Fruit fly (Drosophila melanogaster): ENCODE results near the gene Gr22f.

The Gr22f gene

dm6 chr2L:1733155-1733813, 23.0 kb downstream of the Gr22f start:
- TF ChIP-seq toe (GFP tag; optimal IDR thresholded peaks at IDR 0.05) = no peak
- TF ChIP-seq Clk (GFP tag; optimal IDR thresholded peaks at IDR 0.05) = no peak
- TF ChIP-seq Mnt (GFP tag; optimal IDR thresholded peaks at IDR 0.05) = no peak
- TF ChIP-seq ovo (GFP tag; optimal IDR thresholded peaks at IDR 0.05) = no peak
- no peak for TF ChIP-seq cic (GFP tag; optimal IDR thresholded peaks at IDR 0.05)
- TF ChIP-seq Hr96 (GFP tag; optimal IDR thresholded peaks at IDR 0.05) = no peak
- TF ChIP-seq pad (GFP tag; optimal IDR thresholded peaks at IDR 0.05) = no peak
- no peak for TF ChIP-seq tj (GFP tag; optimal IDR thresholded peaks at IDR 0.05)
- TF ChIP-seq CG12768 (GFP tag; optimal IDR thresholded peaks at IDR 0.05) = no peak
- TF ChIP-seq bab1 (GFP tag; optimal IDR thresholded peaks at IDR 0.05) = no peak
- TF ChIP-seq CG1620 (GFP tag; optimal IDR thresholded peaks at IDR 0.05) = no peak
- TF ChIP-seq Crg-1 (GFP tag; optimal IDR thresholded peaks at IDR 0.05) = no peak
- no peak for TF ChIP-seq CG14711 (tag; optimal IDR thresholded peaks at IDR 0.05)
- TF ChIP-seq kay (GFP tag; ENCODE audit: borderline replicate concordance) = no peak
- TF ChIP-seq CG7045 (GFP tag; optimal IDR thresholded peaks at IDR 0.05) = no peak

dm6 chr2L:1732189-1732588, 24.1 kb downstream of the Gr22f start, which contains the start of the genes CG17652 and CG17646:
CG17652 (minus strand) TSS chr2L:1732356.
CG17646 (plus strand) TSS chr2L:1732524.
- TF ChIP-seq CG33017 (tag; optimal IDR thresholded peaks at IDR 0.05) (peak; percentile 68), CG1620 (GFP tag; optimal IDR thresholded peaks at IDR 0.05) (no peak), cnc (optimal IDR thresholded peaks at IDR 0.05) (no peak), Hr96 (GFP tag; optimal IDR thresholded peaks at IDR 0.05) (no peak), ovo (GFP tag; optimal IDR thresholded peaks at IDR 0.05) (no peak), cic (GFP tag; optimal IDR thresholded peaks at IDR 0.05) (peak; percentile 18), kay (GFP tag; ENCODE audit: borderline replicate concordance) (no peak), Mnt (GFP tag; optimal IDR thresholded peaks at IDR 0.05) (peak; percentile 80), CG5204 (GFP tag; optimal IDR thresholded peaks at IDR 0.05) (no peak), bab1 (GFP tag; optimal IDR thresholded peaks at IDR 0.05) (no peak), CG7101 (tag; optimal IDR thresholded peaks at IDR 0.05) (peak; percentile 49), Crg-1 (GFP tag; optimal IDR thresholded peaks at IDR 0.05) (peak; percentile 69), CG14711 (tag; optimal IDR thresholded peaks at IDR 0.05) (peak; percentile 48), pad (GFP tag; optimal IDR thresholded peaks at IDR 0.05) (peak; percentile 17)

- TF ChIP-seq cic (GFP tag; optimal IDR thresholded peaks at IDR 0.05) (peak; percentile 89), Hr96 (GFP tag; optimal IDR thresholded peaks at IDR 0.05) (no peak), CG33017 (tag; optimal IDR thresholded peaks at IDR 0.05) (peak; percentile 64), Crg-1 (GFP tag; optimal IDR thresholded peaks at IDR 0.05) (no peak), CG7101 (tag; optimal IDR thresholded peaks at IDR 0.05) (peak; percentile 5), CG7045 (GFP tag; optimal IDR thresholded peaks at IDR 0.05) (peak; percentile 43), Mnt (GFP tag; optimal IDR thresholded peaks at IDR 0.05) (peak; percentile 58), CG11617 (GFP tag; optimal IDR thresholded peaks at IDR 0.05) (peak; percentile 53)
Observed at dm6 chr2L:1730914-1731313, 25.3 kb downstream of the Gr22f start.

- TF ChIP-seq pad (GFP tag; optimal IDR thresholded peaks at IDR 0.05) (peak; percentile 23), CG5204 (GFP tag; optimal IDR thresholded peaks at IDR 0.05) (peak; percentile 77), cnc (optimal IDR thresholded peaks at IDR 0.05) (no peak), CG7101 (tag; optimal IDR thresholded peaks at IDR 0.05) (peak; percentile 81), Hr96 (GFP tag; optimal IDR thresholded peaks at IDR 0.05) (peak; percentile 59), CG14711 (tag; optimal IDR thresholded peaks at IDR 0.05) (peak; percentile 30), cic (GFP tag; optimal IDR thresholded peaks at IDR 0.05) (peak; percentile 52), CG11617 (GFP tag; optimal IDR thresholded peaks at IDR 0.05) (peak; percentile 72), CG1620 (GFP tag; optimal IDR thresholded peaks at IDR 0.05) (peak; percentile 81), CG33017 (tag; optimal IDR thresholded peaks at IDR 0.05) (peak; percentile 74), tj (GFP tag; optimal IDR thresholded peaks at IDR 0.05) (peak; percentile 35), Crg-1 (GFP tag; optimal IDR thresholded peaks at IDR 0.05) (peak; percentile 83), kay (GFP tag; ENCODE audit: borderline replicate concordance) (no peak), Clk (GFP tag; optimal IDR thresholded peaks at IDR 0.05) (peak; percentile 34), bab1 (GFP tag; optimal IDR thresholded peaks at IDR 0.05) (peak; percentile 77), ovo (GFP tag; optimal IDR thresholded peaks at IDR 0.05) (no peak), CG7045 (GFP tag; optimal IDR thresholded peaks at IDR 0.05) (peak; percentile 46), toe (GFP tag; optimal IDR thresholded peaks at IDR 0.05) (peak; percentile 83), Mnt (GFP tag; optimal IDR thresholded peaks at IDR 0.05) (peak; percentile 80), CG12768 (GFP tag; optimal IDR thresholded peaks at IDR 0.05) (peak; percentile 57)
Observed at dm6 chr2L:1729607-1730011, 26.6 kb downstream of the Gr22f start, which contains the start of the genes Eno and CG31937. Eno (minus strand) TSS chr2L:1729636. CG31937 (plus strand) TSS chr2L:1729887.

dm6 chr2L:1728620-1728944, 27.7 kb downstream of the Gr22f start, which contains the start of gene Rrp40:
Rrp40 (plus strand) TSS chr2L:1728732.
- no peak for TF ChIP-seq toe (GFP tag; optimal IDR thresholded peaks at IDR 0.05)
- TF ChIP-seq Mnt (GFP tag; optimal IDR thresholded peaks at IDR 0.05) = peak; percentile 47
- TF ChIP-seq bab1 (GFP tag; optimal IDR thresholded peaks at IDR 0.05) = no peak
- TF ChIP-seq CG7045 (GFP tag; optimal IDR thresholded peaks at IDR 0.05) = no peak
- peak; percentile 47 for TF ChIP-seq CG33017 (tag; optimal IDR thresholded peaks at IDR 0.05)
- TF ChIP-seq CG11617 (GFP tag; optimal IDR thresholded peaks at IDR 0.05) = no peak
- peak; percentile 0 for TF ChIP-seq CG14711 (tag; optimal IDR thresholded peaks at IDR 0.05)
- TF ChIP-seq cnc (optimal IDR thresholded peaks at IDR 0.05) = no peak
- no peak for TF ChIP-seq Clk (GFP tag; optimal IDR thresholded peaks at IDR 0.05)
- TF ChIP-seq CG1620 (GFP tag; optimal IDR thresholded peaks at IDR 0.05) = no peak
- TF ChIP-seq cic (GFP tag; optimal IDR thresholded peaks at IDR 0.05) = no peak
- TF ChIP-seq pad (GFP tag; optimal IDR thresholded peaks at IDR 0.05) = peak; percentile 0
- no peak for TF ChIP-seq Hr96 (GFP tag; optimal IDR thresholded peaks at IDR 0.05)
- TF ChIP-seq CG7101 (tag; optimal IDR thresholded peaks at IDR 0.05) = no peak
- TF ChIP-seq Crg-1 (GFP tag; optimal IDR thresholded peaks at IDR 0.05) = no peak
- no peak for TF ChIP-seq CG12768 (GFP tag; optimal IDR thresholded peaks at IDR 0.05)
- no peak for TF ChIP-seq tj (GFP tag; optimal IDR thresholded peaks at IDR 0.05)
- TF ChIP-seq CG5204 (GFP tag; optimal IDR thresholded peaks at IDR 0.05) = no peak
- peak; percentile 25 for TF ChIP-seq kay (GFP tag; ENCODE audit: borderline replicate concordance)
- TF ChIP-seq ovo (GFP tag; optimal IDR thresholded peaks at IDR 0.05) = no peak

Data from whole organism, adult.